Worm (Caenorhabditis elegans): ENCODE results near the gene T05C12.1.

DNA sequence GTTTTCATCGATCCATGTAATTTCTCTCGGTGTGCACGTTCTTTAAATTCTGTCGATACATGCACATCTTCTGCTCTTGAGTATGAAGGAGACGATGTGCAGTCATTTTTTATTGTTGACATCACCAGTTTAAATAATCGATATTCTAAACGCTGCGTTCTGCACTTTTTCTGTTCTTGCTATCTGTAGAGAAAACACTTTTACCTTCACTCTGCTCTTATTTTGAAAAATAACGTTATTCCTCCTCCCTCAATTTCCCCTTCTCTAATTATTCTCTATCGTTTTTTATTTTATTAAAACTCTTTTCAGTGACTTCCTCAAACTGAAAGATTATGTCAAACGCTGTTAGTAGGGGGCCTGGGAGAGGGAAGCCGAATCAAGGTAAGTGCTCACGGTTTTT lies 43.4 kb downstream of the T05C12.1 start, which contains the start of gene ifg-1:
- TF ChIP-seq him-1 (tag; optimal IDR thresholded peaks at IDR 0.05) (no peak), dao-5 (tag; optimal IDR thresholded peaks at IDR 0.05) (no peak), W03F9.2 (tag; optimal IDR thresholded peaks at IDR 0.05) (no peak)
